Fruit fly (Drosophila melanogaster) whole organism, embryonic: ENCODE results near the gene Sec13.

Experiments
- B-H2 ChIP-seq: fragments of 200-800 bp; sonication (Bioruptor generic); optimal IDR thresholded peaks from 2 replicates; lab custom pipeline; 2018; ENCODE audit warnings: missing biosample characterization, mild to moderate bottlenecking, missing genetic modification characterization
- CG11456 ChIP-seq: fragments of 200-800 bp; sonication (Bioruptor generic); IDR thresholded peaks from 3 replicates; pipeline ENCODE4 v1.3.6; 2022; ENCODE audit warnings: missing biosample characterization, missing genetic modification characterization
- CG11696 ChIP-seq: fragments of 200-800 bp; sonication (Bioruptor generic); IDR thresholded peaks from 2 replicates; pipeline ENCODE4 v1.3.6; 2022; ENCODE audit warnings: missing biosample characterization, missing genetic modification characterization
- CG12104 ChIP-seq: fragments of 200-800 bp; sonication (Bioruptor generic); optimal IDR thresholded peaks from 3 replicates; lab custom pipeline; 2016; ENCODE audit warnings: missing biosample characterization, missing genetic modification characterization
- CG12391 ChIP-seq: fragments of 200-800 bp; sonication (Bioruptor generic); optimal IDR thresholded peaks from 3 replicates; lab custom pipeline; 2018; ENCODE audit warnings: missing biosample characterization, mild to moderate bottlenecking, missing genetic modification characterization, moderate library complexity
- CG12744 ChIP-seq: fragments of 200-800 bp; sonication (Bioruptor generic); optimal IDR thresholded peaks from 2 replicates; lab custom pipeline; 2016; ENCODE audit warnings: missing biosample characterization, missing genetic modification characterization
- CG13296 ChIP-seq: fragments of 200-800 bp; sonication (Bioruptor generic); optimal IDR thresholded peaks from 3 replicates; lab custom pipeline; 2018; ENCODE audit warnings: missing biosample characterization, mild to moderate bottlenecking, missing genetic modification characterization
- CG14441 ChIP-seq: fragments of 200-800 bp; sonication (Bioruptor generic); IDR thresholded peaks from 2 replicates; pipeline ENCODE4 v1.3.6; 2022; ENCODE audit warnings: missing biosample characterization, missing genetic modification characterization
- CG18262 ChIP-seq: fragments of 200-800 bp; optimal IDR thresholded peaks from 3 replicates; lab custom pipeline; 2019; ENCODE audit warnings: missing biosample characterization, mild to moderate bottlenecking, missing genetic modification characterization, moderate library complexity
- CG2116 ChIP-seq: fragments of 200-800 bp; sonication (Bioruptor generic); optimal IDR thresholded peaks from 3 replicates; lab custom pipeline; 2018; ENCODE audit warnings: missing biosample characterization, mild to moderate bottlenecking, missing genetic modification characterization
- CG2202 ChIP-seq: fragments of 200-800 bp; sonication (Bioruptor generic); optimal IDR thresholded peaks from 2 replicates; lab custom pipeline; 2018; ENCODE audit warnings: missing biosample characterization, mild to moderate bottlenecking, missing genetic modification characterization
- CG2712 ChIP-seq: fragments of 200-800 bp; optimal IDR thresholded peaks from 3 replicates; lab custom pipeline; 2019; ENCODE audit warnings: missing biosample characterization, mild to moderate bottlenecking, missing genetic modification characterization, moderate library complexity
- CG3838 ChIP-seq: fragments of 200-800 bp; sonication (Bioruptor generic); optimal IDR thresholded peaks from 3 replicates; lab custom pipeline; 2016; ENCODE audit warnings: missing biosample characterization, missing genetic modification characterization
- CG3847 ChIP-seq: fragments of 200-800 bp; sonication (Bioruptor generic); IDR thresholded peaks from 2 replicates; pipeline ENCODE4 v1.3.6; 2022; ENCODE audit warnings: missing biosample characterization, missing genetic modification characterization
- CG4282 ChIP-seq: fragments of 200-800 bp; sonication (Bioruptor generic); optimal IDR thresholded peaks from 2 replicates; lab custom pipeline; 2016; ENCODE audit warnings: missing biosample characterization, missing genetic modification characterization
- CG8089 ChIP-seq: fragments of 200-800 bp; sonication (Bioruptor generic); optimal IDR thresholded peaks from 3 replicates; lab custom pipeline; 2016; ENCODE audit warnings: missing biosample characterization, missing genetic modification characterization
- CG8290 ChIP-seq, 3 experiments: fragments of 200-800 bp; sonication (Bioruptor generic); optimal IDR thresholded peaks; 2 replicates each; lab custom pipeline; 2016 to 2019; ENCODE audit warnings: missing biosample characterization in 3 of 3, missing genetic modification characterization in 3 of 3, mild to moderate bottlenecking in 2 of 3, moderate library complexity in 1 of 3
- Dip2 ChIP-seq: fragments of 200-800 bp; sonication (Bioruptor generic); IDR thresholded peaks from 2 replicates; pipeline ENCODE4 v1.3.6; 2022; ENCODE audit warnings: missing biosample characterization, missing genetic modification characterization
- Doc3 ChIP-seq: fragments of 200-800 bp; sonication (Bioruptor generic); IDR thresholded peaks from 3 replicates; pipeline ENCODE4 v1.3.6; 2022; ENCODE audit warnings: missing biosample characterization, missing genetic modification characterization; ENCODE audit not compliant: partially characterized antibody
- ERR ChIP-seq: fragments of 200-800 bp; sonication (Bioruptor generic); optimal IDR thresholded peaks from 2 replicates; lab custom pipeline; 2016; ENCODE audit warnings: missing biosample characterization, missing genetic modification characterization
- Ets97D ChIP-seq: fragments of 200-800 bp; sonication (Bioruptor generic); optimal IDR thresholded peaks from 3 replicates; lab custom pipeline; 2016; ENCODE audit warnings: missing biosample characterization, missing genetic modification characterization
- Fer3 ChIP-seq: fragments of 200-800 bp; sonication (Bioruptor generic); optimal IDR thresholded peaks from 2 replicates; lab custom pipeline; 2018; ENCODE audit warnings: missing biosample characterization, mild to moderate bottlenecking, missing genetic modification characterization, moderate library complexity
- HmgZ ChIP-seq: fragments of 200-800 bp; sonication (Bioruptor generic); optimal IDR thresholded peaks from 2 replicates; lab custom pipeline; 2018; ENCODE audit warnings: missing biosample characterization, mild to moderate bottlenecking, missing genetic modification characterization
- Hr78 ChIP-seq, 2 experiments: fragments of 200-800 bp in 1 of 2; fragments of >200 bp in 1 of 2; sonication (Bioruptor generic) in 1 of 2; optimal IDR thresholded peaks; 2 replicates each; lab custom pipeline; 2017 to 2019; ENCODE audit warnings: missing biosample characterization in 2 of 2, missing genetic modification characterization in 2 of 2, mild to moderate bottlenecking in 1 of 2, moderate library complexity in 1 of 2
- Lim3 ChIP-seq: fragments of 200-800 bp; sonication (Bioruptor generic); IDR thresholded peaks from 2 replicates; pipeline ENCODE4 v1.3.6; 2022; ENCODE audit warnings: missing biosample characterization, missing genetic modification characterization
- Meics ChIP-seq: fragments of 200-800 bp; sonication (Bioruptor generic); optimal IDR thresholded peaks from 2 replicates; lab custom pipeline; 2017; ENCODE audit warnings: missing biosample characterization, mild to moderate bottlenecking, missing genetic modification characterization
- Oaz ChIP-seq: fragments of 200-800 bp; sonication (Bioruptor generic); IDR thresholded peaks from 2 replicates; pipeline ENCODE4 v1.3.6; 2022; ENCODE audit warnings: missing biosample characterization, missing genetic modification characterization
- Poxn ChIP-seq: fragments of 200-800 bp; sonication (Bioruptor generic); IDR thresholded peaks from 2 replicates; pipeline ENCODE4 v1.3.6; 2022; ENCODE audit warnings: missing biosample characterization, missing genetic modification characterization
- Sox102F ChIP-seq: fragments of 200-800 bp; sonication (Bioruptor generic); optimal IDR thresholded peaks from 2 replicates; lab custom pipeline; 2018; ENCODE audit warnings: missing biosample characterization, mild to moderate bottlenecking, missing genetic modification characterization, moderate library complexity
- Usf ChIP-seq: fragments of 200-800 bp; sonication (Bioruptor generic); optimal IDR thresholded peaks from 2 replicates; lab custom pipeline; 2017; ENCODE audit warnings: missing genotype, missing biosample characterization, missing genetic modification characterization
- al ChIP-seq: fragments of 200-800 bp; sonication (Bioruptor generic); IDR thresholded peaks from 2 replicates; pipeline ENCODE4 v1.3.6; 2022; ENCODE audit warnings: missing biosample characterization, missing genetic modification characterization
- btn ChIP-seq: fragments of 200-800 bp; sonication (Bioruptor generic); optimal IDR thresholded peaks from 2 replicates; lab custom pipeline; 2016; ENCODE audit warnings: missing biosample characterization, missing genetic modification characterization
- cato ChIP-seq: fragments of 200-800 bp; sonication (Bioruptor generic); optimal IDR thresholded peaks from 2 replicates; lab custom pipeline; 2016; ENCODE audit warnings: missing biosample characterization, missing genetic modification characterization, borderline replicate concordance
- cg ChIP-seq: fragments of 200-800 bp; sonication (Bioruptor generic); optimal IDR thresholded peaks from 3 replicates; lab custom pipeline; 2019; ENCODE audit warnings: missing biosample characterization, mild to moderate bottlenecking, missing genetic modification characterization, moderate library complexity
- crol ChIP-seq: fragments of 200-800 bp; sonication (Bioruptor generic); IDR thresholded peaks from 2 replicates; pipeline ENCODE4 v1.3.6; 2022; ENCODE audit warnings: missing biosample characterization, missing genetic modification characterization
- exex ChIP-seq: fragments of 200-800 bp; sonication (Bioruptor generic); optimal IDR thresholded peaks from 4 replicates; lab custom pipeline; 2018; ENCODE audit warnings: missing biosample characterization, mild to moderate bottlenecking, missing genetic modification characterization, moderate library complexity
- gcm2 ChIP-seq: fragments of 200-800 bp; sonication (Bioruptor generic); optimal IDR thresholded peaks from 2 replicates; lab custom pipeline; 2016; ENCODE audit warnings: missing biosample characterization, missing genetic modification characterization
- kni ChIP-seq: fragments of 200-800 bp; sonication (Bioruptor generic); optimal IDR thresholded peaks from 3 replicates; lab custom pipeline; 2017; ENCODE audit warnings: mild to moderate bottlenecking, missing biosample characterization, missing genetic modification reagents, missing genetic modification characterization
- mirr ChIP-seq: fragments of 200-800 bp; sonication (Bioruptor generic); optimal IDR thresholded peaks from 3 replicates; lab custom pipeline; 2018; ENCODE audit warnings: missing biosample characterization, mild to moderate bottlenecking, missing genetic modification characterization
- pho ChIP-seq: fragments of 200-800 bp; sonication (Bioruptor generic); optimal IDR thresholded peaks from 2 replicates; lab custom pipeline; 2016; ENCODE audit warnings: missing biosample characterization, missing genetic modification characterization
- pita ChIP-seq: fragments of 200-800 bp; sonication (Bioruptor generic); optimal IDR thresholded peaks from 2 replicates; lab custom pipeline; 2017; ENCODE audit warnings: missing biosample characterization, mild to moderate bottlenecking, missing genetic modification characterization
- pnt ChIP-seq: fragments of 200-800 bp; sonication (Bioruptor generic); optimal IDR thresholded peaks from 3 replicates; lab custom pipeline; 2016; ENCODE audit warnings: missing biosample characterization, missing genetic modification characterization
- slbo ChIP-seq: fragments of 200-800 bp; sonication (Bioruptor generic); IDR thresholded peaks from 2 replicates; pipeline ENCODE4 v1.3.6; 2022; ENCODE audit warnings: missing biosample characterization, missing genetic modification characterization
- sqz ChIP-seq: fragments of 200-800 bp; sonication (Bioruptor generic); optimal IDR thresholded peaks from 3 replicates; lab custom pipeline; 2018; ENCODE audit warnings: missing biosample characterization, mild to moderate bottlenecking, missing genetic modification characterization
- stwl ChIP-seq: fragments of 200-800 bp; sonication (Bioruptor generic); optimal IDR thresholded peaks from 3 replicates; lab custom pipeline; 2018; ENCODE audit warnings: missing biosample characterization, mild to moderate bottlenecking, missing genetic modification characterization, moderate library complexity
- tgo ChIP-seq: fragments of 200-800 bp; sonication (Bioruptor generic); IDR thresholded peaks from 3 replicates; pipeline ENCODE4 v1.3.6; 2022; ENCODE audit warnings: missing biosample characterization, missing genetic modification characterization
- tll ChIP-seq, 2 experiments: fragments of 200-800 bp in 1 of 2; fragments of >200 bp in 1 of 2; sonication (Bioruptor generic) in 1 of 2; optimal IDR thresholded peaks; 2 replicates each; lab custom pipeline; 2017 to 2019; ENCODE audit warnings: missing biosample characterization in 2 of 2, missing genetic modification characterization in 2 of 2, mild to moderate bottlenecking in 1 of 2, moderate library complexity in 1 of 2
- toy ChIP-seq: fragments of 200-800 bp; sonication (Bioruptor generic); IDR thresholded peaks from 2 replicates; pipeline ENCODE4 v1.3.6; 2022; ENCODE audit warnings: missing biosample characterization, missing genetic modification characterization
- tx ChIP-seq: fragments of 200-800 bp; sonication (Bioruptor generic); optimal IDR thresholded peaks from 2 replicates; lab custom pipeline; 2016; ENCODE audit warnings: missing biosample characterization, missing genetic modification characterization
- yki ChIP-seq: fragments of >200 bp; optimal IDR thresholded peaks from 3 replicates; lab custom pipeline; 2018
- z ChIP-seq: fragments of 200-800 bp; sonication (Bioruptor generic); IDR thresholded peaks from 3 replicates; pipeline ENCODE4 v1.3.6; 2022; ENCODE audit warnings: missing biosample characterization, missing genetic modification characterization
- zf30C ChIP-seq: fragments of 200-800 bp; sonication (Bioruptor generic); optimal IDR thresholded peaks from 3 replicates; lab custom pipeline; 2018; ENCODE audit warnings: missing biosample characterization, mild to moderate bottlenecking, missing genetic modification characterization

Gene Sec13

dm6 chr3R:23386907-23387306 lies 30.8 kb downstream of the Sec13 start (continued):
- no peak for TF ChIP-seq CG13296
- no peak for TF ChIP-seq CG3838
- TF ChIP-seq CG2116 (GFP tag; lab: Kevin White, UChicago) = no peak
- 0 out of 2 replicates have a peak, but pooled peaks have one; percentile 35 for TF ChIP-seq crol
- TF ChIP-seq Sox102F = peak; percentile 80
- TF ChIP-seq mirr (GFP tag; lab: Kevin White, UChicago) = no peak
- TF ChIP-seq kni (GFP tag; lab: Kevin White, UChicago) = no peak
- no peak for TF ChIP-seq CG3847
- TF ChIP-seq CG14441 (GFP tag; lab: Robert Waterston, UW) = 0 out of 2 replicates have a peak, but pooled peaks have one; percentile 36
- no peak for TF ChIP-seq al (GFP tag; lab: Robert Waterston, UW)
- no peak; the same call in 2 of the 3 replicates for TF ChIP-seq tgo (GFP tag; lab: Robert Waterston, UW)
- no peak for TF ChIP-seq sqz (GFP tag; lab: Kevin White, UChicago)
- peak; percentile 24 for TF ChIP-seq zf30C (GFP tag; lab: Kevin White, UChicago)
- TF ChIP-seq CG2712 (tag; lab: Kevin White, UChicago) = peak; percentile 51
- TF ChIP-seq Fer3 (tag; lab: Kevin White, UChicago) = no peak
- no peak for TF ChIP-seq pita (GFP tag; lab: Kevin White, UChicago)
- no peak for TF ChIP-seq Lim3 (GFP tag; lab: Robert Waterston, UW)
- no peak for TF ChIP-seq CG4282 (GFP tag; lab: Kevin White, UChicago)
- TF ChIP-seq btn (GFP tag; lab: Kevin White, UChicago) = no peak
- no peak for TF ChIP-seq tx (GFP tag; lab: Kevin White, UChicago)
- TF ChIP-seq cg = no peak
- peak; percentile 54 for TF ChIP-seq CG12391
- TF ChIP-seq Dip2 (GFP tag; lab: Robert Waterston, UW) = no peak
- no peak for TF ChIP-seq CG8290 (GFP tag; optimal IDR thresholded peaks at IDR 0.05; lab: Kevin White, UChicago)
- TF ChIP-seq CG8290 (tag; optimal IDR thresholded peaks at IDR 0.05; lab: Kevin White, UChicago) = no peak
- no peak for TF ChIP-seq ERR (GFP tag; lab: Kevin White, UChicago)
- TF ChIP-seq slbo (GFP tag; lab: Robert Waterston, UW) = no peak
- TF ChIP-seq pho = no peak
- no peak for TF ChIP-seq yki (lab: Kevin White, UChicago)
- no peak for TF ChIP-seq CG12744 (GFP tag; lab: Kevin White, UChicago)
- TF ChIP-seq B-H2 = no peak
- TF ChIP-seq z (GFP tag; lab: Robert Waterston, UW) = no peak
- TF ChIP-seq cato = peak; percentile 35
- TF ChIP-seq Ets97D (GFP tag; lab: Kevin White, UChicago) = no peak
- peak; percentile 32 for TF ChIP-seq CG8089 (GFP tag; lab: Kevin White, UChicago)
- TF ChIP-seq exex (tag; lab: Kevin White, UChicago) = no peak
- TF ChIP-seq Poxn (GFP tag; lab: Robert Waterston, UW) = no peak
- no peak for TF ChIP-seq Hr78 (GFP tag; optimal IDR thresholded peaks at IDR 0.05; lab: Kevin White, UChicago)
- TF ChIP-seq tll (GFP tag; optimal IDR thresholded peaks at IDR 0.05; lab: Kevin White, UChicago) = no peak
- peak; percentile 38 for TF ChIP-seq CG18262
- TF ChIP-seq HmgZ (tag; lab: Kevin White, UChicago) = no peak
- peak; percentile 26 for TF ChIP-seq pnt (GFP tag; lab: Kevin White, UChicago)
- TF ChIP-seq CG11456 (GFP tag; lab: Robert Waterston, UW) = no peak
- no peak for TF ChIP-seq CG12104 (GFP tag; lab: Kevin White, UChicago)
- no peak for TF ChIP-seq Usf (GFP tag; lab: Kevin White, UChicago)
- TF ChIP-seq Doc3 = no peak
- no peak for TF ChIP-seq toy (GFP tag; lab: Robert Waterston, UW)
- TF ChIP-seq CG2202 (tag; lab: Kevin White, UChicago) = no peak
- TF ChIP-seq gcm2 (GFP tag; lab: Kevin White, UChicago) = no peak
- TF ChIP-seq Meics (GFP tag; lab: Kevin White, UChicago) = no peak
- peak; percentile 32; the same call in 1 of the 2 replicates for TF ChIP-seq Oaz (GFP tag; lab: Robert Waterston, UW)
- TF ChIP-seq stwl (tag; lab: Kevin White, UChicago) = no peak
- TF ChIP-seq CG11696 (GFP tag; lab: Robert Waterston, UW) = no peak
